Fruit fly (Drosophila melanogaster) whole organism, prepupa: ENCODE data around the gene qtc.
A peak's percentile ranks its signal among the peaks of the same experiment; 100 is the strongest.

ENCODE experiments used
- Blimp-1 ChIP-seq: fragments of 200-800 bp; sonication (Bioruptor generic); optimal IDR thresholded peaks from 3 replicates; lab custom pipeline; 2017; ENCODE audit warnings: missing biosample characterization, missing genetic modification characterization, mild to moderate bottlenecking, moderate library complexity, missing genetic modification reagents
- CG10631 ChIP-seq: fragments of 200-800 bp; sonication (Bioruptor generic); optimal IDR thresholded peaks from 2 replicates; lab custom pipeline; 2016; ENCODE audit warnings: missing biosample characterization, missing genetic modification characterization
- CG10669 ChIP-seq: fragments of 200-800 bp; sonication (Bioruptor generic); optimal IDR thresholded peaks from 3 replicates; lab custom pipeline; 2018; ENCODE audit warnings: missing biosample characterization, mild to moderate bottlenecking, missing genetic modification characterization, moderate library complexity
- CG11294 ChIP-seq: fragments of 200-800 bp; sonication (Bioruptor generic); IDR thresholded peaks from 2 replicates; pipeline ENCODE4 v1.3.6; 2022; ENCODE audit warnings: missing biosample characterization, missing genetic modification characterization
- CG11902 ChIP-seq: fragments of 200-800 bp; sonication (Bioruptor generic); optimal IDR thresholded peaks from 3 replicates; lab custom pipeline; 2016; ENCODE audit warnings: missing biosample characterization, missing genetic modification characterization
- CG15336 ChIP-seq: fragments of 200-800 bp; sonication (Bioruptor generic); IDR thresholded peaks from 2 replicates; pipeline ENCODE4 v1.3.6; 2022; ENCODE audit warnings: missing biosample characterization, missing genetic modification characterization
- CG1621 ChIP-seq: fragments of 200-800 bp; sonication (Bioruptor generic); optimal IDR thresholded peaks from 3 replicates; lab custom pipeline; 2018; ENCODE audit warnings: missing biosample characterization, mild to moderate bottlenecking, missing genetic modification characterization
- CG16779 ChIP-seq: fragments of 200-800 bp; sonication (Bioruptor generic); optimal IDR thresholded peaks from 3 replicates; lab custom pipeline; 2017; ENCODE audit warnings: missing biosample characterization, mild to moderate bottlenecking, missing genetic modification characterization
- CG3032 ChIP-seq: fragments of 200-800 bp; optimal IDR thresholded peaks from 2 replicates; lab custom pipeline; 2019; ENCODE audit warnings: missing biosample characterization, mild to moderate bottlenecking, missing genetic modification characterization, moderate library complexity
- CG31627 ChIP-seq: fragments of 200-800 bp; sonication (Bioruptor generic); optimal IDR thresholded peaks from 3 replicates; lab custom pipeline; 2016; ENCODE audit warnings: missing biosample characterization, missing genetic modification characterization
- CG32006 ChIP-seq: fragments of 200-800 bp; sonication (Bioruptor generic); optimal IDR thresholded peaks from 3 replicates; lab custom pipeline; 2017; ENCODE audit warnings: missing biosample characterization, mild to moderate bottlenecking, missing genetic modification characterization
- CG34406 ChIP-seq: fragments of 200-800 bp; sonication (Bioruptor generic); optimal IDR thresholded peaks from 3 replicates; lab custom pipeline; 2016; ENCODE audit warnings: missing biosample characterization, missing genetic modification characterization
- CG3919 ChIP-seq: fragments of 200-800 bp; sonication (Bioruptor generic); optimal IDR thresholded peaks from 3 replicates; lab custom pipeline; 2016; ENCODE audit warnings: missing biosample characterization, missing genetic modification characterization
- CG6163 ChIP-seq: fragments of 200-800 bp; sonication (Bioruptor generic); IDR thresholded peaks from 3 replicates; pipeline ENCODE4 v1.3.6; 2022; ENCODE audit warnings: missing biosample characterization, missing genetic modification characterization
- CG6276 ChIP-seq: fragments of 200-800 bp; sonication (Bioruptor generic); optimal IDR thresholded peaks from 2 replicates; lab custom pipeline; 2017; ENCODE audit warnings: missing biosample characterization, mild to moderate bottlenecking, missing genetic modification characterization
- CG6792 ChIP-seq: fragments of 200-800 bp; sonication (Bioruptor generic); optimal IDR thresholded peaks from 3 replicates; lab custom pipeline; 2016; ENCODE audit warnings: missing biosample characterization, missing genetic modification characterization
- CG6808 ChIP-seq: fragments of 200-800 bp; sonication (Bioruptor generic); optimal IDR thresholded peaks from 3 replicates; lab custom pipeline; 2017; ENCODE audit warnings: missing biosample characterization, missing genetic modification characterization, mild to moderate bottlenecking, moderate library complexity, missing genetic modification reagents
- CG6854 ChIP-seq: fragments of 200-800 bp; sonication (Bioruptor generic); optimal IDR thresholded peaks from 2 replicates; lab custom pipeline; 2017; ENCODE audit warnings: missing biosample characterization, mild to moderate bottlenecking, missing genetic modification characterization
- CG7368 ChIP-seq: fragments of 200-800 bp; sonication (Bioruptor generic); optimal IDR thresholded peaks from 3 replicates; lab custom pipeline; 2016; ENCODE audit warnings: missing biosample characterization, missing genetic modification characterization
- CG8119 ChIP-seq: fragments of 200-800 bp; sonication (Bioruptor generic); IDR thresholded peaks from 3 replicates; pipeline ENCODE4 v1.3.6; 2022; ENCODE audit warnings: missing biosample characterization, missing genetic modification characterization
- Eip75B ChIP-seq: fragments of 200-800 bp; sonication (Bioruptor generic); optimal IDR thresholded peaks from 3 replicates; lab custom pipeline; 2016; ENCODE audit warnings: missing biosample characterization, missing genetic modification characterization
- Eip78C ChIP-seq: fragments of 200-800 bp; sonication (Bioruptor generic); peaks from one replicate; lab custom pipeline; 2016; ENCODE audit warnings: missing biosample characterization, missing genetic modification characterization
- Eip93F ChIP-seq: fragments of 200-800 bp; sonication (Bioruptor generic); optimal IDR thresholded peaks from 2 replicates; lab custom pipeline; 2016; ENCODE audit warnings: missing biosample characterization, mild to moderate bottlenecking, missing genetic modification characterization
- Ets21C ChIP-seq: fragments of 200-800 bp; sonication (Bioruptor generic); optimal IDR thresholded peaks from 3 replicates; lab custom pipeline; 2016; ENCODE audit warnings: missing biosample characterization, missing genetic modification characterization
- Ets96B ChIP-seq: fragments of 200-800 bp; optimal IDR thresholded peaks from 2 replicates; lab custom pipeline; 2019; ENCODE audit warnings: missing biosample characterization, mild to moderate bottlenecking, missing genetic modification characterization, moderate library complexity
- Gug ChIP-seq: fragments of 200-800 bp; sonication (Bioruptor generic); IDR thresholded peaks from 2 replicates; pipeline ENCODE4 v1.3.6; 2022; ENCODE audit warnings: missing biosample characterization, missing genetic modification characterization
- Hr38 ChIP-seq: sonication (Bioruptor generic); optimal IDR thresholded peaks from 2 replicates; lab custom pipeline; 2016; ENCODE audit warnings: missing biosample characterization, missing genetic modification characterization
- Hr39 ChIP-seq: fragments of 200-800 bp; sonication (Bioruptor generic); optimal IDR thresholded peaks from 2 replicates; lab custom pipeline; 2016; ENCODE audit warnings: missing biosample characterization, missing genetic modification characterization
- Hr4 ChIP-seq: fragments of 200-800 bp; sonication (Bioruptor generic); optimal IDR thresholded peaks from 3 replicates; lab custom pipeline; 2016; ENCODE audit warnings: missing biosample characterization, missing genetic modification characterization
- Lpt ChIP-seq: fragments of 200-800 bp; sonication (Bioruptor generic); optimal IDR thresholded peaks from 3 replicates; lab custom pipeline; 2016; ENCODE audit warnings: missing biosample characterization, missing genetic modification characterization
- Met ChIP-seq: fragments of 200-800 bp; sonication (Bioruptor generic); optimal IDR thresholded peaks from 3 replicates; lab custom pipeline; 2016; ENCODE audit warnings: missing biosample characterization, missing genetic modification characterization
- OdsH ChIP-seq: fragments of 200-800 bp; sonication (Bioruptor generic); optimal IDR thresholded peaks from 3 replicates; lab custom pipeline; 2016; ENCODE audit warnings: missing biosample characterization, missing genetic modification characterization
- Sox102F ChIP-seq: fragments of 200-800 bp; sonication (Bioruptor generic); optimal IDR thresholded peaks from 2 replicates; lab custom pipeline; 2016; ENCODE audit warnings: missing biosample characterization, mild to moderate bottlenecking, missing genetic modification characterization
- Sox14 ChIP-seq: fragments of 200-800 bp; sonication (Bioruptor generic); optimal IDR thresholded peaks from 3 replicates; lab custom pipeline; 2016; ENCODE audit warnings: missing biosample characterization, missing genetic modification characterization
- Sox15 ChIP-seq: fragments of 200-800 bp; sonication (Bioruptor generic); optimal IDR thresholded peaks from 3 replicates; lab custom pipeline; 2016; ENCODE audit warnings: missing biosample characterization, missing genetic modification characterization
- achi ChIP-seq: fragments of 200-800 bp; sonication (Bioruptor generic); optimal IDR thresholded peaks from 3 replicates; lab custom pipeline; 2016; ENCODE audit warnings: missing biosample characterization, missing genetic modification characterization
- acj6 ChIP-seq: fragments of 200-800 bp; sonication (Bioruptor generic); optimal IDR thresholded peaks from 3 replicates; lab custom pipeline; 2016; ENCODE audit warnings: missing biosample characterization, missing genetic modification characterization
- cyc ChIP-seq: fragments of 200-800 bp; sonication (Bioruptor generic); optimal IDR thresholded peaks from 3 replicates; lab custom pipeline; 2016; ENCODE audit warnings: missing biosample characterization, missing genetic modification characterization
- dac ChIP-seq: fragments of 200-800 bp; sonication (Bioruptor generic); optimal IDR thresholded peaks from 2 replicates; lab custom pipeline; 2017; ENCODE audit warnings: missing biosample characterization, mild to moderate bottlenecking, missing genetic modification characterization
- dsx ChIP-seq: fragments of 200-800 bp; optimal IDR thresholded peaks from 3 replicates; lab custom pipeline; 2019; ENCODE audit warnings: missing biosample characterization, mild to moderate bottlenecking, missing genetic modification characterization, moderate library complexity; ENCODE audit not compliant: poor library complexity, severe bottlenecking
- eg ChIP-seq: fragments of 200-800 bp; sonication (Bioruptor generic); IDR thresholded peaks from 3 replicates; pipeline ENCODE4 v1.3.6; 2022; ENCODE audit warnings: missing biosample characterization, missing genetic modification characterization
- fd59A ChIP-seq: fragments of 200-800 bp; sonication (Bioruptor generic); optimal IDR thresholded peaks from 2 replicates; lab custom pipeline; 2017; ENCODE audit warnings: missing biosample characterization, mild to moderate bottlenecking, missing genetic modification characterization, missing genetic modification reagents
- fd85E ChIP-seq: fragments of 200-800 bp; sonication (Bioruptor generic); optimal IDR thresholded peaks from 3 replicates; lab custom pipeline; 2016; ENCODE audit warnings: missing biosample characterization, missing genetic modification characterization
- fkh ChIP-seq: fragments of 200-800 bp; sonication (Bioruptor generic); optimal IDR thresholded peaks from 3 replicates; lab custom pipeline; 2017; ENCODE audit warnings: missing biosample characterization, mild to moderate bottlenecking, missing genetic modification characterization, moderate library complexity
- lz ChIP-seq: fragments of 200-800 bp; sonication (Bioruptor generic); optimal IDR thresholded peaks from 3 replicates; lab custom pipeline; 2016; ENCODE audit warnings: missing biosample characterization, missing genetic modification characterization
- salr ChIP-seq, 2 experiments: fragments of 200-800 bp; sonication (Bioruptor generic); optimal IDR thresholded peaks; 3 replicates each; lab custom pipeline; 2016 to 2018; ENCODE audit warnings: missing biosample characterization in 2 of 2, missing genetic modification characterization in 2 of 2, mild to moderate bottlenecking in 1 of 2
- svp ChIP-seq: fragments of 200-800 bp; sonication (Bioruptor generic); peaks from one replicate; lab custom pipeline; 2016; ENCODE audit warnings: missing biosample characterization, missing genetic modification characterization
- vri ChIP-seq: fragments of 200-800 bp; sonication (Bioruptor generic); optimal IDR thresholded peaks from 3 replicates; lab custom pipeline; 2016; ENCODE audit warnings: missing biosample characterization, mild to moderate bottlenecking, missing genetic modification characterization

The qtc gene

dm6 chr2L:5059645-5060254 is 865 bp upstream of the qtc start, which contains the start of gene Rpn11 (continued):
- TF ChIP-seq fkh (GFP tag; lab: Kevin White, UChicago) (peak; percentile 4), CG6854 (GFP tag; lab: Kevin White, UChicago) (no peak), Lpt (no peak), achi (peak; percentile 48), CG6808 (GFP tag; lab: Kevin White, UChicago) (no peak), OdsH (GFP tag; lab: Kevin White, UChicago) (peak; percentile 49), CG3032 (tag; lab: Kevin White, UChicago) (peak; percentile 54), Hr39 (peak; percentile 45), eg (GFP tag; lab: Robert Waterston, UW) (peak; percentile 36; the same call in 1 of the 3 replicates), Eip75B (GFP tag; lab: Kevin White, UChicago) (peak; percentile 53), CG6792 (GFP tag; lab: Kevin White, UChicago) (peak; percentile 48), Ets96B (peak; percentile 51), lz (GFP tag; lab: Kevin White, UChicago) (peak; percentile 66), cyc (GFP tag; lab: Kevin White, UChicago) (peak; percentile 38), Ets21C (GFP tag; lab: Kevin White, UChicago) (peak; percentile 44), CG34406 (peak; percentile 39), fd85E (GFP tag; lab: Kevin White, UChicago) (no peak), svp (GFP tag; lab: Kevin White, UChicago) (peak; percentile 76), CG7368 (GFP tag; lab: Kevin White, UChicago) (no peak)

- TF ChIP-seq CG15336 (GFP tag; lab: Robert Waterston, UW) (0 out of 2 replicates have a peak, but pooled peaks have one; percentile 21), fd85E (GFP tag; lab: Kevin White, UChicago) (no peak), CG34406 (no peak), Eip78C (GFP tag; lab: Kevin White, UChicago) (peak; percentile 58), salr (GFP tag; optimal IDR thresholded peaks at IDR 0.05; lab: Kevin White, UChicago) (no peak), CG6276 (GFP tag; lab: Kevin White, UChicago) (no peak), Eip93F (GFP tag; lab: Kevin White, UChicago) (no peak), CG10631 (GFP tag; lab: Kevin White, UChicago) (no peak), dac (GFP tag; lab: Kevin White, UChicago) (no peak), Sox102F (GFP tag; lab: Kevin White, UChicago) (no peak), CG8119 (GFP tag; lab: Robert Waterston, UW) (no peak), CG32006 (no peak), CG31627 (GFP tag; lab: Kevin White, UChicago) (peak; percentile 41), CG6163 (GFP tag; lab: Robert Waterston, UW) (peak; percentile 46; the same call in 1 of the 3 replicates), svp (GFP tag; lab: Kevin White, UChicago) (peak; percentile 74), dsx (no peak), lz (GFP tag; lab: Kevin White, UChicago) (peak; percentile 54), CG11902 (no peak), CG3032 (tag; lab: Kevin White, UChicago) (no peak), fd59A (no peak), CG6854 (GFP tag; lab: Kevin White, UChicago) (no peak), Sox15 (GFP tag; lab: Kevin White, UChicago) (no peak), CG10669 (no peak), CG3919 (GFP tag; lab: Kevin White, UChicago) (no peak), Ets96B (no peak), CG6808 (GFP tag; lab: Kevin White, UChicago) (no peak), Sox14 (peak; percentile 11), cyc (GFP tag; lab: Kevin White, UChicago) (peak; percentile 5), vri (GFP tag; lab: Kevin White, UChicago) (peak; percentile 76), OdsH (GFP tag; lab: Kevin White, UChicago) (no peak), Met (no peak), CG1621 (tag; lab: Kevin White, UChicago) (no peak), CG16779 (tag; lab: Kevin White, UChicago) (no peak), Hr38 (GFP tag; lab: Kevin White, UChicago) (no peak), Gug (no peak), fkh (GFP tag; lab: Kevin White, UChicago) (peak; percentile 87), CG11294 (no peak), Hr4 (peak; percentile 14), Blimp-1 (no peak), acj6 (GFP tag; lab: Kevin White, UChicago) (no peak)
These were observed 400 bp downstream of the qtc start for dm6 chr2L:5060952-5061478.
